Fruit fly (Drosophila melanogaster): ENCODE data around the gene CG42870.

CG42870 gene

DNA sequence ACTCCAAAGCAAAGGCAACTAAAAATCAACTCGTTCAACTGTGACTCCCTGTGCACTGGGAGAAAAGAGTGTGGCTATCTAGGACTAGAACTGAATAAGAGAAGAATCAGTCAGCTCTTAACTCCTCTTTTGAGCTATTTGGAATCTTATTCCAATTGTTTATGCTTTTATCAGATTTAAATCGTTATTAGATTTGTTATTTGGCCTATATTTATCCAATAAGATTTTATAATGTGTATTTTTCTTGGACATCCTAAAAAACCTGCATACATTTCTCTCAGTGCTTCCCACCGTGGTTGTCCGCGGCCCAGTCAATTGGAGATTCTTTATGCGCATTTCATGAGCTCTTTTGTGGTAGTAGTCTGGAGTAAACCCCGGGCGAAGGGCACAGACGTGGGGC, 44.3 kb upstream of the CG42870 start (continued):
- TF ChIP-seq Fer1 (GFP tag; optimal IDR thresholded peaks at IDR 0.05) = peak; percentile 73
- TF ChIP-seq Atf3 (GFP tag; optimal IDR thresholded peaks at IDR 0.05) = peak; percentile 18
- peak; percentile 63 to 65 for TF ChIP-seq dpn (GFP tag; optimal IDR thresholded peaks at IDR 0.05)
- TF ChIP-seq so (GFP tag; IDR thresholded peaks at IDR 0.05) = peak; percentile 75; the same call in 2 of the 3 replicates
- peak; percentile 64 for TF ChIP-seq CG10267 (tag; optimal IDR thresholded peaks at IDR 0.05)
- peak; percentile 38 for TF ChIP-seq pb (GFP tag; optimal IDR thresholded peaks at IDR 0.05)
- no peak for TF ChIP-seq Scr (GFP tag; IDR thresholded peaks at IDR 0.05; ENCODE audit: partially characterized antibody)
- peak; percentile 62 for TF ChIP-seq nau (GFP tag; optimal IDR thresholded peaks at IDR 0.05)
- peak; percentile 83 for TF ChIP-seq Ptx1 (GFP tag; IDR thresholded peaks at IDR 0.05)
- no peak for TF ChIP-seq CG8388 (GFP tag; optimal IDR thresholded peaks at IDR 0.05)
- TF ChIP-seq Ets65A (GFP tag) = peak; percentile 98
- TF ChIP-seq otp (GFP tag; IDR thresholded peaks at IDR 0.05) = peak; percentile 36; the same call in 1 of the 3 replicates
- TF ChIP-seq CG5953 (GFP tag; IDR thresholded peaks at IDR 0.05) = no peak
- TF ChIP-seq lola (GFP tag; optimal IDR thresholded peaks at IDR 0.05) = peak in 1 of 3 experiments; percentile 71
- TF ChIP-seq Mad (GFP tag; optimal IDR thresholded peaks at IDR 0.05) = peak; percentile 51
- peak; percentile 77 for TF ChIP-seq lbe (GFP tag; optimal IDR thresholded peaks at IDR 0.05)
- peak; percentile 41 for TF ChIP-seq CG6813 (GFP tag; optimal IDR thresholded peaks at IDR 0.05)
- TF ChIP-seq CG10654 (GFP tag; optimal IDR thresholded peaks at IDR 0.05) = peak; percentile 55
- TF ChIP-seq slbo (GFP tag; IDR thresholded peaks at IDR 0.05) = peak; percentile 67
- peak; percentile 51 for TF ChIP-seq Fer3 (tag; optimal IDR thresholded peaks at IDR 0.05)
- peak; percentile 19 for TF ChIP-seq CG8281 (tag; optimal IDR thresholded peaks at IDR 0.05)
- TF ChIP-seq CG4282 (GFP tag; optimal IDR thresholded peaks at IDR 0.05) = peak; percentile 18
- TF ChIP-seq Ets97D (GFP tag; optimal IDR thresholded peaks at IDR 0.05) = peak; percentile 14
- TF ChIP-seq CG12299 (tag; optimal IDR thresholded peaks at IDR 0.05) = no peak
- no peak for TF ChIP-seq CG13894 (tag; optimal IDR thresholded peaks at IDR 0.05)
- peak; percentile 65 for TF ChIP-seq vvl (GFP tag; IDR thresholded peaks at IDR 0.05)
- TF ChIP-seq CG2678 (tag; optimal IDR thresholded peaks at IDR 0.05) = peak; percentile 80
- peak; percentile 47 for TF ChIP-seq CG15696 (tag; optimal IDR thresholded peaks at IDR 0.05)
- peak; percentile 36 for TF ChIP-seq ATbp (GFP tag; optimal IDR thresholded peaks at IDR 0.05)
- TF ChIP-seq CG1792 (GFP tag; optimal IDR thresholded peaks at IDR 0.05) = peak; percentile 20
- TF ChIP-seq sens (GFP tag) = peak; percentile 95
- peak; percentile 78 to 80 for TF ChIP-seq bsh (GFP tag; optimal IDR thresholded peaks at IDR 0.05)
- peak; percentile 48 for TF ChIP-seq CG18619 (GFP tag; optimal IDR thresholded peaks at IDR 0.05)
- TF ChIP-seq CG12104 (GFP tag; optimal IDR thresholded peaks at IDR 0.05) = peak; percentile 31
- peak; percentile 15 for TF ChIP-seq psq (GFP tag; optimal IDR thresholded peaks at IDR 0.05)
- no peak for TF ChIP-seq CG7745 (tag; optimal IDR thresholded peaks at IDR 0.05)
- no peak for TF ChIP-seq Hmx (GFP tag; optimal IDR thresholded peaks at IDR 0.05)
- TF ChIP-seq CG14965 (GFP tag; optimal IDR thresholded peaks at IDR 0.05; ENCODE audit: borderline replicate concordance) = no peak
- peak; percentile 28 for TF ChIP-seq CG12236 (GFP tag; optimal IDR thresholded peaks at IDR 0.05)
- no peak; the same call in 1 of the 2 replicates for TF ChIP-seq CG31441 (GFP tag; IDR thresholded peaks at IDR 0.05)
- no peak for TF ChIP-seq Awh (GFP tag; IDR thresholded peaks at IDR 0.05)
- peak; percentile 91 for TF ChIP-seq Med (GFP tag)
- peak; percentile 43; the same call in 1 of the 2 replicates for TF ChIP-seq E2f2 (GFP tag; IDR thresholded peaks at IDR 0.05)
- no peak for TF ChIP-seq CG3995 (GFP tag; optimal IDR thresholded peaks at IDR 0.05)
- peak; percentile 37 for TF ChIP-seq CG6654 (GFP tag; optimal IDR thresholded peaks at IDR 0.05)
- TF ChIP-seq ash1 (GFP tag; optimal IDR thresholded peaks at IDR 0.05) = no peak
- TF ChIP-seq CG17568 (GFP tag; optimal IDR thresholded peaks at IDR 0.05) = no peak
- no peak for TF ChIP-seq Hand (GFP tag; optimal IDR thresholded peaks at IDR 0.05)
- TF ChIP-seq HmgD (GFP tag; optimal IDR thresholded peaks at IDR 0.05) = no peak
- TF ChIP-seq rib (GFP tag; IDR thresholded peaks at IDR 0.05) = no peak
- TF ChIP-seq Taf1 (GFP tag; IDR thresholded peaks at IDR 0.05) = no peak
